Worm (Caenorhabditis elegans): ENCODE measurements around the gene F25E5.5.

The F25E5.5 gene

ce11 chrV:7446965-7447364 is at the start of gene F25E5.5:
TSS of gene F25E5.5 (plus strand) at chrV:7447265.
- TF ChIP-seq R02D3.7 (tag; optimal IDR thresholded peaks at IDR 0.05) = no peak
- TF ChIP-seq unc-39 (tag; optimal IDR thresholded peaks at IDR 0.05) = no peak
- no peak for TF ChIP-seq nhr-11 (tag; optimal IDR thresholded peaks at IDR 0.05)
- TF ChIP-seq Y55F3AM.14 (GFP tag; optimal IDR thresholded peaks at IDR 0.05) = no peak
- no peak for TF ChIP-seq sma-3 (GFP tag; optimal IDR thresholded peaks at IDR 0.05)
- TF ChIP-seq lin-39 (tag; optimal IDR thresholded peaks at IDR 0.05) = no peak
- TF ChIP-seq nhr-21 (tag; optimal IDR thresholded peaks at IDR 0.05) = no peak
- TF ChIP-seq lin-13 (GFP tag; optimal IDR thresholded peaks at IDR 0.05) = no peak
- TF ChIP-seq alr-1 (tag; optimal IDR thresholded peaks at IDR 0.05) = no peak
- TF ChIP-seq ztf-11 (tag; optimal IDR thresholded peaks at IDR 0.05) = no peak
- TF ChIP-seq gmeb-1 (tag; optimal IDR thresholded peaks at IDR 0.05) = no peak
- no peak for TF ChIP-seq mbf-1 (tag; optimal IDR thresholded peaks at IDR 0.05)
- TF ChIP-seq aly-2 (tag; optimal IDR thresholded peaks at IDR 0.05) = no peak

DNA sequence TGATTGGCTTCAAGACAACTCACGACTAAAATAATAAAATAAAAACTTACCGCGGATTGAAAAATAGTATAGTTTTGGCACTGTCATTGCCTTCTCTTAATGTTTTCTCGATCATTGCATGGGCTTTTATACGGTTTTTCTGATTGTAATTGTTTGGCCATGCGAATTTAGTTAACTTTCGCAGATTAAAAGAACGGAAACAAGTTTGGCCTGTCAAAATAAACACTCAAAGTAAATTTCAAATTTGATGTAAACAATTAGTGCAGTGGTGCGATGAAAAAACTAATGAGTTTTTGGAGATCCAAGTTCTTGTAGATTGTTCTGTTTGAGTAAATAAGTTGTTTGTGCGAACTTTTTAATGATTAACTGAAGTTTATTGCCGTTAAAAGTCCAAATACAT is 47.9 kb upstream of the F25E5.5 start, which contains the start of gene gst-41:
gst-41 (minus strand) TSS at position 101 of the 400 bp plus-strand sequence.
- TF ChIP-seq blmp-1 (tag; optimal IDR thresholded peaks at IDR 0.05; ENCODE audit: insufficient read depth) = no peak
- TF ChIP-seq dmd-4 (tag; optimal IDR thresholded peaks at IDR 0.05) = no peak
- TF ChIP-seq crh-2 (tag; optimal IDR thresholded peaks at IDR 0.05) = no peak
- no peak for TF ChIP-seq ztf-4 (tag; optimal IDR thresholded peaks at IDR 0.05)
- no peak for TF ChIP-seq lin-11 (tag; optimal IDR thresholded peaks at IDR 0.05)
- TF ChIP-seq gmeb-1 (tag; optimal IDR thresholded peaks at IDR 0.05) = no peak
- TF ChIP-seq nhr-12 (tag; optimal IDR thresholded peaks at IDR 0.05) = no peak
- TF ChIP-seq unc-55 (GFP tag; optimal IDR thresholded peaks at IDR 0.05) = no peak
- no peak for TF ChIP-seq unc-39 (tag; optimal IDR thresholded peaks at IDR 0.05)
- no peak for TF ChIP-seq sem-4 (tag; optimal IDR thresholded peaks at IDR 0.05)
- TF ChIP-seq nhr-23 (tag; optimal IDR thresholded peaks at IDR 0.05) = no peak

DNA sequence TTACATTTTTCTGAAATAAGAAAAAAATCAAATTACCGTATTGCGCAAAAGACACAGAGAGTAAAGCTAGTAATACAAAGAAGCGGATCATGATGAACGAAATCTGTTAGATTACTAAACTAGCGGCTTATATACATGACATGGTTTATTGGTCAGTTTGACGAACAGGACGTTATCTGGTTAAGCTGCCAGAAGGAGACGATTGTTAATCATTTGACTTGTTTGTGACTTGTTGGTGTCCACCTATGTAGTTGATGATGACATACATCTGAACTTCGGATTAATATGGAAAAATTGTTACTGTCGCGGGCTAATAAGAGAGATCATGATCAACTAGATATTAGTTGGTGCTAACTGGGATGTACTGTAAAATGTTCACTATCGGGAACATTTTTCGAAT is 47.0 kb upstream of the F25E5.5 start, which contains the start of gene cnc-9:
cnc-9 (minus strand) TSS at position 101 of the 400 bp plus-strand sequence.
- TF ChIP-seq mdl-1 (tag; optimal IDR thresholded peaks at IDR 0.05) = no peak
- TF ChIP-seq crh-2 (tag; optimal IDR thresholded peaks at IDR 0.05) = no peak
- TF ChIP-seq ZK546.5 (tag; optimal IDR thresholded peaks at IDR 0.05) = no peak
- TF ChIP-seq ceh-16 (tag; optimal IDR thresholded peaks at IDR 0.05) = no peak
- no peak for TF ChIP-seq lin-11 (tag; optimal IDR thresholded peaks at IDR 0.05)
- no peak for TF ChIP-seq lsy-2 (tag; optimal IDR thresholded peaks at IDR 0.05)

ce11 chrV:7400588-7400987 is 46.5 kb upstream of the F25E5.5 start, which contains the start of gene srx-60:
TSS of gene srx-60 (plus strand) at chrV:7400888.
- TF ChIP-seq gmeb-1 (tag; optimal IDR thresholded peaks at IDR 0.05) = no peak

DNA sequence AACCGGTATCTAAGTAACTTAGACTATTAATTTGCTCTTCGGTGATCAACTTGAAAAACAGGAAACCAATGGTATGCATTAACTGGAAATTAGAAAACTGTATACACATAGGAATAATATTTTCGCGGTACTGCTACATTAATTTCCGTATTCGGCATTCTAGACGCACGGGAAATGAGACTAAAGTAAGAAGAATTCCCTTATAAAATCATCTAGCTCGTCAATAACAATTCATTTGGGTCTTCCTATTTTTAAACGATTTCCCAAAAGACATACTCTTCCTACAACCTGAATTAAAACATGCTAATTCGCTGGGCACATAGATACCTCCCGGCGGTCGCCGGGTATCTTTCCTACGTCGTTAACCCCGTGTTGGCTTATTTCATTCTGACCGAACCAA is 44.7 kb upstream of the F25E5.5 start, which contains the start of gene srj-13:
srj-13 (plus strand) TSS at position 301 of the 400 bp plus-strand sequence.
- TF ChIP-seq nhr-12 (tag; optimal IDR thresholded peaks at IDR 0.05) = no peak
- TF ChIP-seq mdl-1 (tag; optimal IDR thresholded peaks at IDR 0.05) = no peak
- TF ChIP-seq sma-3 (GFP tag; optimal IDR thresholded peaks at IDR 0.05) = no peak
- TF ChIP-seq egl-27 (tag; optimal IDR thresholded peaks at IDR 0.05) = no peak
- TF ChIP-seq nhr-129 (tag; optimal IDR thresholded peaks at IDR 0.05) = no peak
- no peak for TF ChIP-seq ceh-16 (tag; optimal IDR thresholded peaks at IDR 0.05)
- TF ChIP-seq skn-1 (tag; optimal IDR thresholded peaks at IDR 0.05) = no peak
- TF ChIP-seq C34F6.9 (tag; optimal IDR thresholded peaks at IDR 0.05) = no peak
- TF ChIP-seq ZK546.5 (tag; optimal IDR thresholded peaks at IDR 0.05) = no peak
- TF ChIP-seq crh-2 (tag; optimal IDR thresholded peaks at IDR 0.05) = no peak
- TF ChIP-seq nhr-6 (tag; optimal IDR thresholded peaks at IDR 0.05) = no peak
- no peak for TF ChIP-seq unc-39 (tag; optimal IDR thresholded peaks at IDR 0.05)
- TF ChIP-seq dmd-4 (tag; optimal IDR thresholded peaks at IDR 0.05) = no peak

ce11 chrV:7403501-7403900 is 43.6 kb upstream of the F25E5.5 start:
- TF ChIP-seq nhr-10 (tag; optimal IDR thresholded peaks at IDR 0.05) = no peak
- no peak for TF ChIP-seq ztf-11 (tag; optimal IDR thresholded peaks at IDR 0.05)
- TF ChIP-seq nhr-12 (tag; optimal IDR thresholded peaks at IDR 0.05) = no peak
- TF ChIP-seq nhr-6 (tag; optimal IDR thresholded peaks at IDR 0.05) = no peak
- no peak for TF ChIP-seq mdl-1 (tag; optimal IDR thresholded peaks at IDR 0.05)
- no peak for TF ChIP-seq nhr-77 (tag; optimal IDR thresholded peaks at IDR 0.05)
- TF ChIP-seq nhr-129 (tag; optimal IDR thresholded peaks at IDR 0.05) = no peak
- TF ChIP-seq snpc-4 (tag; optimal IDR thresholded peaks at IDR 0.05) = no peak
- no peak for TF ChIP-seq nhr-11 (tag; optimal IDR thresholded peaks at IDR 0.05)
- TF ChIP-seq mab-5 (tag; optimal IDR thresholded peaks at IDR 0.05) = no peak
- no peak for TF ChIP-seq mbf-1 (tag; optimal IDR thresholded peaks at IDR 0.05)

Measured in whole organism, L2 larva.